Fruit fly (Drosophila melanogaster) ovary, adult (tissue): ENCODE measurements around the gene CG11417.
A peak's percentile ranks its signal among the peaks of the same experiment; 100 is the strongest.

Source experiments
- CG17801 ChIP-seq: fragments of 200-800 bp; optimal IDR thresholded peaks from 2 replicates; lab custom pipeline; 2019; ENCODE audit warnings: missing biosample characterization, mild to moderate bottlenecking, missing genetic modification characterization, moderate library complexity; ENCODE audit not compliant: partially characterized antibody

Gene CG11417

dm6 chrX:1368949-1369348 lies 15.1 kb downstream of the CG11417 start, which contains the start of gene CG14770:
CG14770 (plus strand) TSS chrX:1369249.
- TF ChIP-seq CG17801 (GFP tag; lab: Kevin White, UChicago), result no peak

DNA sequence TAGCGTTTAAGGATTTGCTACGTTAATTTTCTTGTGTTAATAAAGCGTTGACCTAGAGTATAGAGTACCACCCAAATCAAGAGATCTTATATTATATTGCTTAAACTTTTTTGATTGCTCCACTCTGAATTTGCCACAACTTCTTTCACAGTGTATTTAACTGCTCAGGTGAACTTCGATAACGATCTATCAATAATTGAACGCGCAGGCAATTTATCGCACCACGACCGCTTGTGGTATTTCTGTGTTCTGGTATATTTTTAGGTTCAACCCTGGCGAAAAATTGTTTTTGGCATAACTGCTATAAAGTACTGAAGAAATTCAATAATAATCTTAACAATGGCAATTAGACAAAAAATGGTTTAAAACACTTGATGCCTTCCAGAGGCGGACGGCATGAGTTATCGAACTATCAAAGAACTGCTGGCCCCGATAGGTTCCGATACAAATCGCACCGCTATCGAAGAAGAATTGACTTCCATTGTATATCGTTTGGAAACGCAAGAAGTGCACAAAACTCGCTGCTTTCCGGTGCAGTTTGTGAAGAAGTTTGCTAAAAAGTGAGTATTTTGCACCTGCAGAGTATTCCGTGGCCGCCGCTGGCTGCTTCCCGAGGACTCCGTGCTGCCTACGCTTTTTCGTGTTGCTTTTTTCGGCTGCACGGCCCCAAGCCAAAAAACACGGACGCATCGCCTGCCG lies 16.4 kb downstream of the CG11417 start, which contains the start of gene ssx:
ssx (plus strand) TSS at position 477 of the 699 bp plus-strand sequence.
- peak; percentile 51 for TF ChIP-seq CG17801 (GFP tag; lab: Kevin White, UChicago)

dm6 chrX:1372667-1373066 lies 18.9 kb downstream of the CG11417 start:
- TF ChIP-seq CG17801 (GFP tag; lab: Kevin White, UChicago), result no peak

dm6 chrX:1375265-1375958 lies 21.6 kb downstream of the CG11417 start, which contains the start of gene AMPKalpha:
AMPKalpha (plus strand) TSS chrX:1375536.
- no peak for TF ChIP-seq CG17801 (GFP tag; lab: Kevin White, UChicago)

dm6 chrX:1379692-1380349 lies 26.0 kb downstream of the CG11417 start:
- TF ChIP-seq CG17801 (GFP tag; lab: Kevin White, UChicago), result no peak

- no peak for TF ChIP-seq CG17801 (GFP tag; lab: Kevin White, UChicago)
These were observed 26.7 kb downstream of the CG11417 start, which contains the start of the genes CG3719 and CG32813 for dm6 chrX:1380350-1381060. CG3719 (minus strand) TSS chrX:1380480. CG32813 (plus strand) TSS chrX:1380914.

DNA sequence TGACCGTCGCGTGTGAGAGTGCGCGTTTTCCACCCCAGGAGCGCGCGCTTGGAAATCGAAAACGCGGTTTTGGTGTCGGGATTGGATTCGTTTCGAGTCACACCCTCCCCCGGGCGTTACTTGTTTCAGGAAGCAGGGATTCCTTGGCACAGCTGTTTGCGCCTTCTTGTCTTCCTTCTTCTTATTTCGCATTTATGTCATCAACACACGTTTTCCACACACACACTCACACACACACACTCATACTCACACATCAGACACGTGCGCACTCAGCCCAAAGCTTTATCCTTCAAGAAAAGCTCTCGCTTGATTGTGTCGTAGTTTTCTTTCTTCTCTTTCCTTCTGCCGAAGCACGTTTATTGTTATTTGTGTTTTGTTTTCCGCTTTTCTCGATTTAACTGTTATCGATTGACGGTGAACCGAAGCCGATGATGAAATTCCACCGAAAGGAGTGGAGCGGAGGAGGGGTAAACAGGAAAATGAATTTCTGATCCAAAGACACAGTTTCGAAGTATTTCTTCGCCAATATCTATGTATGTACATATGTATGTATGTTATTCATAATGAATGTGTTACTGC lies 27.7 kb downstream of the CG11417 start:
- no peak for TF ChIP-seq CG17801 (GFP tag; lab: Kevin White, UChicago)

DNA sequence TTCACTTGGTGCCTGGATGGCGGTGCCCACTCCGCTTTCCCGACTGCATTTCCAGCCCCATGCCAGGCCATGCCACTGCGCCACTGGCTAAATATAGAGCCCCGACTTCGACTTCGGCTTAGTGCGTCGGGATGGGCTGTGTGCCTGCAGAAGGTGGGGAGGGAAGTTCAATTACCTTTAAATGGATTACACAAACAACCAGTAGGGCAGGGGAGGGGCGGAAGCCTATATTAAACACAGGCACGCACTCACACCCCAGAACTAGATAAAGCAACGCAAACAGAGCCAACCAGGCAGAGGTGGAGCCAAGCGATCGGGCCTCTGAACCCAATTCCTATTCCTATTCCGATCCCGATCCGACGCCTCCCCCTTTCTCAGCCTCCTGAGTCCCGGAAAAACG lies 28.7 kb downstream of the CG11417 start:
- no peak for TF ChIP-seq CG17801 (GFP tag; lab: Kevin White, UChicago)

DNA sequence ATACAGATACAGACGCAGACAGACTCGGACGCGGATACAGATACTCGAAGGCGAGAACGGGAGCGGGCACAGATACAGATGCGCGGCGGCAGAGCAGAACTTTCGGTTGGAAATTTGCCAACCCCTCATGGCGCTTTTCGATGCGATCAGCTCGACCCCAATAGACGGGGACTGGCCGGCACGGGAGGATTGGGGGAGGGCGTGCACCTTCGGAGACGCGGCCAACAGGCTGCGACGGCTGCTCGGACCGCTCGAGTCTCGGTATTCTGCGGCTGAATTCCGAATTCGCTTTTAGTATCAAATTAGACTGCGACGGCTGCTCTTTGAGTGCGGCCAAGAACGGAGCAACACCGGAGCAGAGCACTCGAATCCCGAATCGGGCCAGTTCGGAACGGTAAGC lies 30.4 kb downstream of the CG11417 start:
- TF ChIP-seq CG17801 (GFP tag; lab: Kevin White, UChicago), result no peak

DNA sequence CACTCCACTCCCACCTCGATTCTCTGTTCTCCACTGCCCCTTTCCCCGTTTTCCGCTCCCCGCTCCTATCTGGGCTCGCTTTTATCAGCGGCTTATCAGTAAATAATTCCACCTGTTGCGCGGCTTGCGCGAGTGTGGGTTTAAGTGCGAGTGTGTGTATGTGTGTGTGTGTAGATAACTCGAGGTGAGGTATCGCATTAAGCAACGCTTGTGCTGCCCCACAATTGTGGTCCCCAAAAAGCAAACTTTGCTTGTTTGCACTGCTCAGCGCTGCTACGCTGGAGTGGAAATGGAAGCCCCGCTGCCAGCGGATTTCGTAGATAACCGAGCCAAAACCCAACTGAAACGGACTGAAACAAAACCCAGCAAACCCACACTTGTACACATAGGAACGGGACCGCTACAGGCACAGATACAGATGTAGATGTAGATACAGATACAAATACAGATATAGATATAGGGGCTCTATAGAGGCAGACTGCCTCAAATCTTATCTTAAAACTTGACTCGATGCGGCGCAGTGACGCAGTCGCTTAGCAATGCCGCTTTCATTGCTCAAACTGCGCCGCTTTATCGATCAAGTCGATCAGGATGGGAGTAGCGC lies 33.4 kb downstream of the CG11417 start:
- TF ChIP-seq CG17801 (GFP tag; lab: Kevin White, UChicago), result no peak

dm6 chrX:1388148-1388703 lies 34.4 kb downstream of the CG11417 start:
- TF ChIP-seq CG17801 (GFP tag; lab: Kevin White, UChicago), result no peak

dm6 chrX:1392875-1393274 lies 39.1 kb downstream of the CG11417 start, which contains the start of gene Rilpl:
Rilpl (plus strand) TSS chrX:1393054.
- peak; percentile 58 for TF ChIP-seq CG17801 (GFP tag; lab: Kevin White, UChicago)

DNA sequence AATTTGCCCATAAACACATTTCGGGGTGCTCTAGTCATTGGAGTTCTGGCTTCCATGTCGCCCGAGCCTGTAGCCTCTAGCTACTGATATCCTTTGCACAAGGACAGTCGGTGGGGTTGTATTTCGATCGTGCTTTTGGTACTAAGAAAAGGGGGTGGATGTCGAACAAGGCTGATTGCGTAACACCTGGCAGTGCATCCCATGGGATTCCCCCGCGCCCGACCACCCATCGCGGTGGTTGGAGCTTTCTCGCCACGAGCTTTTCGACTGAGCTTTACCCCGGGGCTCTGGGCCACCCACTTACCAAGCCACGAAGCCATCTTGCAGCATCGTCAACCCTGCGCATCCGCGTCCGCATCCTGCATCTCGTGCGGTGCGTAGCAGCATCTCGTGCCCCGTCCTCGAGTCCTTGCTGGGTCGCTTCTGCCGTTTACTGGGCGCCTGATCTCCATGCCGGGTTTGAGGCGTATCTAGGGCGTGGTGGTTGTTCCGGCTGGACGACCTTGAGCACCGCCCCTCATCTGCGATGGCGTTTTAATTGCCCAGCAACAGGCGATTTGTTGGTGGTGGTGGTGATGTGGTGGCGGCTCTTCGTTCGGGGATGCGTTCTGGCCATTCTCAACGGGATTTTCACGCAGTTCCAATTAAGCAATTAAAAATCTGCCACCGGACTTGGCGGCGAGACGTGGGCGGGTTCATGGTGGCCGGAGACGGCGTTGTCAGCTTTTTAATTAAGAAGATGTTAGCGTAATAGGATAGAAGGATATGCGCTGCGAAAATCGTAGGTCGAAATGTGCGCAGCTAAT lies 44.0 kb downstream of the CG11417 start:
- TF ChIP-seq CG17801 (GFP tag; lab: Kevin White, UChicago), result no peak
